Fruit fly (Drosophila melanogaster) whole organism, embryonic: Measurements from ENCODE around the gene CG32625.
A peak's percentile ranks its signal among the peaks of the same experiment; 100 is the strongest.

Experiments
- ATbp ChIP-seq: fragments of 200-800 bp; sonication (Bioruptor generic); optimal IDR thresholded peaks from 2 replicates; lab custom pipeline; 2017; ENCODE audit warnings: missing biosample characterization, mild to moderate bottlenecking, missing genetic modification characterization, missing genetic modification reagents
- Atf6 ChIP-seq: fragments of 200-800 bp; sonication (Bioruptor generic); IDR thresholded peaks from 2 replicates; pipeline ENCODE4 v1.3.6; 2022; ENCODE audit warnings: missing biosample characterization, missing genetic modification characterization
- CG10565 ChIP-seq: fragments of 200-800 bp; sonication (Bioruptor generic); optimal IDR thresholded peaks from 3 replicates; lab custom pipeline; 2016; ENCODE audit warnings: missing biosample characterization, mild to moderate bottlenecking, missing genetic modification characterization
- CG10959 ChIP-seq: fragments of 200-800 bp; sonication (Bioruptor generic); IDR thresholded peaks from 2 replicates; pipeline ENCODE4 v1.3.6; 2022; ENCODE audit warnings: missing biosample characterization, missing genetic modification characterization
- CG11093 ChIP-seq: fragments of 200-800 bp; sonication (Bioruptor generic); IDR thresholded peaks from 3 replicates; pipeline ENCODE4 v1.3.6; 2022; ENCODE audit warnings: missing biosample characterization, missing genetic modification characterization
- CG11696 ChIP-seq: fragments of 200-800 bp; sonication (Bioruptor generic); IDR thresholded peaks from 2 replicates; pipeline ENCODE4 v1.3.6; 2022; ENCODE audit warnings: missing biosample characterization, missing genetic modification characterization
- CG12071 ChIP-seq: fragments of 200-800 bp; sonication (Bioruptor generic); optimal IDR thresholded peaks from 3 replicates; lab custom pipeline; 2018; ENCODE audit warnings: missing biosample characterization, mild to moderate bottlenecking, missing genetic modification characterization
- CG12104 ChIP-seq: fragments of 200-800 bp; sonication (Bioruptor generic); optimal IDR thresholded peaks from 3 replicates; lab custom pipeline; 2016; ENCODE audit warnings: missing biosample characterization, missing genetic modification characterization
- CG12219 ChIP-seq: fragments of 200-800 bp; sonication (Bioruptor generic); optimal IDR thresholded peaks from 3 replicates; lab custom pipeline; 2018; ENCODE audit warnings: missing biosample characterization, mild to moderate bottlenecking, missing genetic modification characterization
- CG13296 ChIP-seq: fragments of 200-800 bp; sonication (Bioruptor generic); optimal IDR thresholded peaks from 3 replicates; lab custom pipeline; 2018; ENCODE audit warnings: missing biosample characterization, mild to moderate bottlenecking, missing genetic modification characterization
- CG14441 ChIP-seq: fragments of 200-800 bp; sonication (Bioruptor generic); IDR thresholded peaks from 2 replicates; pipeline ENCODE4 v1.3.6; 2022; ENCODE audit warnings: missing biosample characterization, missing genetic modification characterization
- CG14667 ChIP-seq: fragments of 200-800 bp; sonication (Bioruptor generic); IDR thresholded peaks from 2 replicates; pipeline ENCODE4 v1.3.6; 2022; ENCODE audit warnings: missing biosample characterization, missing genetic modification characterization
- CG16779 ChIP-seq: fragments of 200-800 bp; sonication (Bioruptor generic); IDR thresholded peaks from 2 replicates; pipeline ENCODE4 v1.3.6; 2022; ENCODE audit warnings: missing biosample characterization, missing genetic modification characterization
- CG18262 ChIP-seq: fragments of 200-800 bp; optimal IDR thresholded peaks from 3 replicates; lab custom pipeline; 2019; ENCODE audit warnings: missing biosample characterization, mild to moderate bottlenecking, missing genetic modification characterization, moderate library complexity
- CG18476 ChIP-seq: fragments of 200-800 bp; sonication (Bioruptor generic); optimal IDR thresholded peaks from 2 replicates; lab custom pipeline; 2016; ENCODE audit warnings: missing biosample characterization, mild to moderate bottlenecking, missing genetic modification characterization
- CG31365 ChIP-seq: fragments of 200-800 bp; sonication (Bioruptor generic); optimal IDR thresholded peaks from 2 replicates; lab custom pipeline; 2018; ENCODE audit warnings: missing biosample characterization, mild to moderate bottlenecking, missing genetic modification characterization
- CG32772 ChIP-seq: fragments of 200-800 bp; sonication (Bioruptor generic); IDR thresholded peaks from 2 replicates; pipeline ENCODE4 v1.3.6; 2022; ENCODE audit warnings: missing biosample characterization, missing genetic modification characterization
- CG5180 ChIP-seq: fragments of 200-800 bp; sonication (Bioruptor generic); optimal IDR thresholded peaks from 3 replicates; lab custom pipeline; 2017; ENCODE audit warnings: missing biosample characterization, missing genetic modification characterization, mild to moderate bottlenecking, moderate library complexity, missing genetic modification reagents
- CG6813 ChIP-seq: fragments of 200-800 bp; sonication (Bioruptor generic); optimal IDR thresholded peaks from 2 replicates; lab custom pipeline; 2017; ENCODE audit warnings: missing biosample characterization, missing genetic modification characterization, mild to moderate bottlenecking, moderate library complexity, missing genetic modification reagents
- Deaf1 ChIP-seq: fragments of 200-800 bp; optimal IDR thresholded peaks from 3 replicates; lab custom pipeline; 2019; ENCODE audit warnings: missing biosample characterization, mild to moderate bottlenecking, missing genetic modification characterization, moderate library complexity
- Doc3 ChIP-seq: fragments of 200-800 bp; sonication (Bioruptor generic); IDR thresholded peaks from 3 replicates; pipeline ENCODE4 v1.3.6; 2022; ENCODE audit warnings: missing biosample characterization, missing genetic modification characterization; ENCODE audit not compliant: partially characterized antibody
- E2f2 ChIP-seq: fragments of 200-800 bp; sonication (Bioruptor generic); IDR thresholded peaks from 2 replicates; pipeline ENCODE4 v1.3.6; 2022; ENCODE audit warnings: missing biosample characterization, missing genetic modification characterization
- HLHmδ ChIP-seq: fragments of 200-800 bp; sonication (Bioruptor generic); optimal IDR thresholded peaks from 2 replicates; lab custom pipeline; 2018; ENCODE audit warnings: missing biosample characterization, mild to moderate bottlenecking, missing genetic modification characterization, moderate library complexity
- HmgD ChIP-seq: fragments of 200-800 bp; sonication (Bioruptor generic); optimal IDR thresholded peaks from 3 replicates; lab custom pipeline; 2016; ENCODE audit warnings: missing biosample characterization, missing genetic modification characterization
- Hmx ChIP-seq: fragments of 200-800 bp; sonication (Bioruptor generic); optimal IDR thresholded peaks from 2 replicates; lab custom pipeline; 2016; ENCODE audit warnings: missing biosample characterization, missing genetic modification characterization
- Hr3 ChIP-seq: fragments of 200-800 bp; sonication (Bioruptor generic); optimal IDR thresholded peaks from 3 replicates; lab custom pipeline; 2016; ENCODE audit warnings: missing biosample characterization, missing genetic modification characterization
- Lhr ChIP-seq: fragments of 200-800 bp; sonication (Bioruptor generic); optimal IDR thresholded peaks from 3 replicates; lab custom pipeline; 2017; ENCODE audit warnings: mild to moderate bottlenecking, missing biosample characterization, missing genetic modification reagents, missing genetic modification characterization
- Neu2 ChIP-seq: fragments of 200-800 bp; sonication (Bioruptor generic); optimal IDR thresholded peaks from 3 replicates; lab custom pipeline; 2016; ENCODE audit warnings: missing biosample characterization, missing genetic modification characterization, borderline replicate concordance
- Nf-YA ChIP-seq: fragments of 200-800 bp; sonication (Bioruptor generic); IDR thresholded peaks from 2 replicates; pipeline ENCODE4 v1.3.6; 2022; ENCODE audit warnings: missing biosample characterization, missing genetic modification characterization
- Ptx1 ChIP-seq: fragments of 200-800 bp; sonication (Bioruptor generic); IDR thresholded peaks from 2 replicates; pipeline ENCODE4 v1.3.6; 2022; ENCODE audit warnings: missing biosample characterization, missing genetic modification characterization
- cato ChIP-seq: fragments of 200-800 bp; sonication (Bioruptor generic); optimal IDR thresholded peaks from 2 replicates; lab custom pipeline; 2016; ENCODE audit warnings: missing biosample characterization, missing genetic modification characterization, borderline replicate concordance
- fd96Cb ChIP-seq: fragments of 200-800 bp; sonication (Bioruptor generic); optimal IDR thresholded peaks from 2 replicates; lab custom pipeline; 2018; ENCODE audit warnings: missing biosample characterization, mild to moderate bottlenecking, missing genetic modification characterization, moderate library complexity
- gem ChIP-seq: fragments of 200-800 bp; sonication (Bioruptor generic); optimal IDR thresholded peaks from 2 replicates; lab custom pipeline; 2019; ENCODE audit warnings: missing biosample characterization, mild to moderate bottlenecking, missing genetic modification characterization, moderate library complexity
- grau ChIP-seq: fragments of 200-800 bp; optimal IDR thresholded peaks from 3 replicates; lab custom pipeline; 2019; ENCODE audit warnings: missing biosample characterization, mild to moderate bottlenecking, missing genetic modification characterization, moderate library complexity
- gsb-n ChIP-seq: fragments of 200-800 bp; sonication (Bioruptor generic); optimal IDR thresholded peaks from 3 replicates; lab custom pipeline; 2018; ENCODE audit warnings: missing biosample characterization, mild to moderate bottlenecking, missing genetic modification characterization
- gt ChIP-seq: fragments of 200-800 bp; sonication (Bioruptor generic); IDR thresholded peaks from 2 replicates; pipeline ENCODE4 v1.3.6; 2022; ENCODE audit warnings: missing biosample characterization, missing genetic modification characterization
- jing ChIP-seq: fragments of 200-800 bp; sonication (Bioruptor generic); optimal IDR thresholded peaks from 2 replicates; lab custom pipeline; 2018; ENCODE audit warnings: missing biosample characterization, mild to moderate bottlenecking, missing genetic modification characterization
- mam ChIP-seq: fragments of 200-800 bp; sonication (Bioruptor generic); optimal IDR thresholded peaks from 3 replicates; lab custom pipeline; 2016; ENCODE audit warnings: missing biosample characterization, missing genetic modification characterization
- nmo ChIP-seq: fragments of 200-800 bp; sonication (Bioruptor generic); optimal IDR thresholded peaks from 2 replicates; lab custom pipeline; 2018; ENCODE audit warnings: missing biosample characterization, mild to moderate bottlenecking, missing genetic modification characterization, moderate library complexity
- odd ChIP-seq: fragments of 200-800 bp; sonication (Bioruptor generic); optimal IDR thresholded peaks from 2 replicates; lab custom pipeline; 2017; ENCODE audit warnings: missing biosample characterization, mild to moderate bottlenecking, missing genetic modification characterization
- p53 ChIP-seq: fragments of 200-800 bp; sonication (Bioruptor generic); optimal IDR thresholded peaks from 2 replicates; lab custom pipeline; 2016; ENCODE audit warnings: missing biosample characterization, missing genetic modification characterization
- ro ChIP-seq: fragments of 200-800 bp; sonication (Bioruptor generic); IDR thresholded peaks from 2 replicates; pipeline ENCODE4 v1.3.6; 2022; ENCODE audit warnings: missing biosample characterization, missing genetic modification characterization
- row ChIP-seq: fragments of 200-800 bp; sonication (Bioruptor generic); IDR thresholded peaks from 3 replicates; pipeline ENCODE4 v1.3.6; 2022; ENCODE audit warnings: missing biosample characterization, missing genetic modification characterization
- salm ChIP-seq: fragments of 200-800 bp; sonication (Bioruptor generic); optimal IDR thresholded peaks from 2 replicates; lab custom pipeline; 2018; ENCODE audit warnings: missing biosample characterization, mild to moderate bottlenecking, missing genetic modification characterization
- shn ChIP-seq: fragments of 200-800 bp; sonication (Bioruptor generic); optimal IDR thresholded peaks from 3 replicates; lab custom pipeline; 2016; ENCODE audit warnings: missing biosample characterization, missing genetic modification characterization
- stwl ChIP-seq: fragments of 200-800 bp; sonication (Bioruptor generic); optimal IDR thresholded peaks from 3 replicates; lab custom pipeline; 2018; ENCODE audit warnings: missing biosample characterization, mild to moderate bottlenecking, missing genetic modification characterization, moderate library complexity
- tin ChIP-seq: fragments of 200-800 bp; sonication (Bioruptor generic); optimal IDR thresholded peaks from 3 replicates; lab custom pipeline; 2016; ENCODE audit warnings: missing biosample characterization, missing genetic modification characterization
- twi ChIP-seq: fragments of 200-800 bp; optimal IDR thresholded peaks from 2 replicates; lab custom pipeline; 2019; ENCODE audit warnings: missing biosample characterization, mild to moderate bottlenecking, missing genetic modification characterization, moderate library complexity
- wdn ChIP-seq: fragments of 200-800 bp; sonication (Bioruptor generic); IDR thresholded peaks from 2 replicates; pipeline ENCODE4 v1.3.6; 2022; ENCODE audit warnings: missing biosample characterization, missing genetic modification characterization

Gene CG32625

dm6 chrX:13764397-13765119, 7.9 kb upstream of the CG32625 start (continued):
- peak; percentile 34; the same call in 1 of the 2 replicates for TF ChIP-seq Atf6 (GFP tag; lab: Robert Waterston, UW)
- no peak for TF ChIP-seq ATbp (GFP tag; lab: Kevin White, UChicago)
- TF ChIP-seq Hr3 (GFP tag; lab: Kevin White, UChicago) = no peak
- TF ChIP-seq CG11696 = no peak
- TF ChIP-seq shn = peak; percentile 8
- TF ChIP-seq grau = peak; percentile 54
- TF ChIP-seq Ptx1 (GFP tag; lab: Robert Waterston, UW) = peak; percentile 67
- peak; percentile 0 for TF ChIP-seq jing (GFP tag; lab: Kevin White, UChicago)
- no peak for TF ChIP-seq CG31365 (tag; lab: Kevin White, UChicago)
- peak; percentile 8 for TF ChIP-seq Deaf1 (tag; lab: Kevin White, UChicago)
- TF ChIP-seq CG12071 (GFP tag; lab: Kevin White, UChicago) = no peak
- no peak for TF ChIP-seq Doc3 (GFP tag; lab: Robert Waterston, UW)
- peak; percentile 31; the same call in 1 of the 2 replicates for TF ChIP-seq CG10959 (GFP tag; lab: Robert Waterston, UW)
- TF ChIP-seq CG11093 (GFP tag; lab: Robert Waterston, UW) = peak; percentile 50; the same call in 1 of the 3 replicates
- peak; percentile 57 for TF ChIP-seq CG14441 (GFP tag; lab: Robert Waterston, UW)
- no peak for TF ChIP-seq CG14667 (GFP tag; lab: Robert Waterston, UW)
- no peak for TF ChIP-seq odd (GFP tag; lab: Kevin White, UChicago)
- peak; percentile 4 for TF ChIP-seq tin (GFP tag; lab: Kevin White, UChicago)
- peak; percentile 58 for TF ChIP-seq twi (tag; lab: Kevin White, UChicago)
- TF ChIP-seq wdn = 0 out of 2 replicates have a peak, but pooled peaks have one; percentile 34
- peak; percentile 43; the same call in 1 of the 2 replicates for TF ChIP-seq E2f2
- TF ChIP-seq Nf-YA (GFP tag; lab: Robert Waterston, UW) = 0 out of 2 replicates have a peak, but pooled peaks have one; percentile 46
- no peak for TF ChIP-seq gt (GFP tag; lab: Robert Waterston, UW)
- TF ChIP-seq HmgD (GFP tag; lab: Kevin White, UChicago) = no peak
- peak; percentile 67 for TF ChIP-seq nmo
- no peak for TF ChIP-seq ro (GFP tag; lab: Robert Waterston, UW)
- TF ChIP-seq gsb-n (tag; lab: Kevin White, UChicago) = peak; percentile 16
- TF ChIP-seq CG10565 (GFP tag; lab: Kevin White, UChicago) = no peak
- TF ChIP-seq Neu2 = no peak
- peak; percentile 40 for TF ChIP-seq CG32772 (GFP tag; lab: Robert Waterston, UW)
- no peak for TF ChIP-seq Lhr
- TF ChIP-seq CG18262 (tag; lab: Kevin White, UChicago) = peak; percentile 49
- TF ChIP-seq CG6813 = no peak
- peak; percentile 11 for TF ChIP-seq CG18476
- no peak for TF ChIP-seq CG12104 (GFP tag; lab: Kevin White, UChicago)
- TF ChIP-seq stwl (tag; lab: Kevin White, UChicago) = no peak
- TF ChIP-seq HLHmδ (GFP tag; lab: Kevin White, UChicago) = no peak
- no peak for TF ChIP-seq CG16779 (GFP tag; lab: Robert Waterston, UW)
- no peak for TF ChIP-seq cato
- no peak for TF ChIP-seq mam
- TF ChIP-seq gem (tag; lab: Kevin White, UChicago) = peak; percentile 75
- TF ChIP-seq p53 (GFP tag; lab: Kevin White, UChicago) = no peak
- TF ChIP-seq row (GFP tag; lab: Robert Waterston, UW) = peak; percentile 63
- peak; percentile 18 for TF ChIP-seq CG12219
- peak; percentile 50 for TF ChIP-seq fd96Cb
- TF ChIP-seq salm (tag; lab: Kevin White, UChicago) = peak; percentile 27
- peak; percentile 14 for TF ChIP-seq CG5180 (GFP tag; lab: Kevin White, UChicago)
- TF ChIP-seq Hmx (GFP tag; lab: Kevin White, UChicago) = no peak
- TF ChIP-seq CG13296 (GFP tag; lab: Kevin White, UChicago) = peak; percentile 39
